Fruit fly (Drosophila melanogaster) whole organism, wandering third instar larva: ENCODE results near the gene ddbt.

ENCODE experiments used
- CrebA ChIP-seq: fragments of 200-800 bp; sonication (Bioruptor generic); optimal IDR thresholded peaks from 2 replicates; lab custom pipeline; 2016; ENCODE audit warnings: missing biosample characterization, mild to moderate bottlenecking, missing genetic modification characterization, borderline replicate concordance
- Dfd ChIP-seq: fragments of >200 bp; optimal IDR thresholded peaks from 2 replicates; lab custom pipeline; 2017; ENCODE audit warnings: missing biosample characterization, missing genetic modification characterization
- Jra ChIP-seq: sonication (Bioruptor generic); optimal IDR thresholded peaks from 2 replicates; lab custom pipeline; 2016; ENCODE audit warnings: missing biosample characterization, missing genetic modification characterization
- OdsH ChIP-seq: fragments of 200-800 bp; sonication (Bioruptor generic); optimal IDR thresholded peaks from 2 replicates; lab custom pipeline; 2016; ENCODE audit warnings: missing biosample characterization, mild to moderate bottlenecking, missing genetic modification characterization
- Sp1 ChIP-seq: fragments of 200-800 bp; sonication (Bioruptor generic); optimal IDR thresholded peaks from 3 replicates; lab custom pipeline; 2019; ENCODE audit warnings: missing biosample characterization, mild to moderate bottlenecking, missing genetic modification characterization, moderate library complexity
- h ChIP-seq: fragments of 200-800 bp; sonication (Bioruptor generic); optimal IDR thresholded peaks from 3 replicates; lab custom pipeline; 2016; ENCODE audit warnings: missing biosample characterization, mild to moderate bottlenecking, missing genetic modification characterization
- psq ChIP-seq: fragments of 200-800 bp; sonication (Bioruptor generic); optimal IDR thresholded peaks from 3 replicates; lab custom pipeline; 2017; ENCODE audit warnings: missing biosample characterization, mild to moderate bottlenecking, missing genetic modification characterization, moderate library complexity

DNA sequence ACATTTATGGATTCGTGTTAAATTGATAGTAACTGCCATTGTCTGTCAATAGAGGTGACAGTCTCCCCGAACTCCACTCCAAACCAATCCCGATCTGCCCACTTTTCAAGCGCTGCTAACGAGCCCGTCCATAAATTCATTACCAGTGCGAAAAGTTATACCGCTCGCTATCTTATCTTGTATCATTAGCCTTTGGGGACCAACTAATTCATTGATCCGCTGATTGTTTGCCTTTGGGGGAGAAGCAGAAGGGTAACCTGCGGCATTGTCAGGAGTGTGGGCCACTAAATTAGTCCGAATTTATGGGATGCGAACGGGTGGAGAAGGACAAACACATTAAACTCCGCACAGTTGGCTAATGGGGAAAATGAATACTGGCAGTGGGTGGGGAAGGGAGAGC, 20.3 kb downstream of the ddbt start:
- no peak for TF ChIP-seq OdsH (GFP tag; lab: Kevin White, UChicago)
- no peak for TF ChIP-seq CrebA (GFP tag; lab: Kevin White, UChicago)
- TF ChIP-seq psq (GFP tag; lab: Kevin White, UChicago) = no peak
- no peak for TF ChIP-seq Dfd
- no peak for TF ChIP-seq Jra
- no peak for TF ChIP-seq Sp1 (GFP tag; lab: Kevin White, UChicago)
- no peak for TF ChIP-seq h (GFP tag; lab: Kevin White, UChicago)
